Fruit fly (Drosophila melanogaster): ENCODE data around the gene indra.

The indra gene

DNA sequence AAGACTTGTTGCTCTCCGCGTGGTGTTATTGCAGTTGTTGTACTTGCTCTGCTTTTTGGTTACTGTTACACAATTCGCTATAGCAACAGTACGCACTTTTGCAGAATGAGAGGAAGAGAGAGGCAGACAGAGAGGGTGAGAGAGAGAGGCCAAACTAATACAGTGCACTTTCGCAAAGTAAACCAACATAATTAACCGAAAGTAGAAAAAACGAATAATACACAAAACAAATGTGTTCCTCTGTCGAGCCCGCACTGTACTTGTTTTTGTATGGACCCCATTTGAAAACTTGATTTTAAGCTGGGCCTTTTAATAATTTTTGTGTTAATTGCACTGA lies 6.8 kb downstream of the indra start (continued):
- TF ChIP-seq lov (optimal IDR thresholded peaks at IDR 0.05) = no peak
- TF ChIP-seq lov (GFP tag; IDR thresholded peaks at IDR 0.05) = 0 out of 3 replicates have a peak, but pooled peaks have one; percentile 27
- peak; percentile 66; the same call in 1 of the 4 replicates for TF ChIP-seq chinmo (GFP tag; IDR thresholded peaks at IDR 0.05; ENCODE audit: partially characterized antibody)
- TF ChIP-seq Drgx (GFP tag; IDR thresholded peaks at IDR 0.05) = peak; percentile 90
- peak; percentile 40 for TF ChIP-seq Meics (GFP tag; optimal IDR thresholded peaks at IDR 0.05)
- no peak for TF ChIP-seq gcm (GFP tag; optimal IDR thresholded peaks at IDR 0.05)
- no peak for TF ChIP-seq jigr1 (GFP tag; IDR thresholded peaks at IDR 0.05)
- TF ChIP-seq sug (tag; optimal IDR thresholded peaks at IDR 0.05) = no peak
- no peak for TF ChIP-seq Hmx (GFP tag; optimal IDR thresholded peaks at IDR 0.05)
- TF ChIP-seq Dll (GFP tag; IDR thresholded peaks at IDR 0.05; ENCODE audit: partially characterized antibody) = no peak
- no peak for TF ChIP-seq luna (GFP tag; optimal IDR thresholded peaks at IDR 0.05)
- no peak for TF ChIP-seq ems (GFP tag; optimal IDR thresholded peaks at IDR 0.05)
- peak; percentile 32 for TF ChIP-seq shn (GFP tag; optimal IDR thresholded peaks at IDR 0.05)
- peak; percentile 51; the same call in 1 of the 3 replicates for TF ChIP-seq CG11456 (GFP tag; IDR thresholded peaks at IDR 0.05)
- no peak for TF ChIP-seq TFAM (GFP tag; optimal IDR thresholded peaks at IDR 0.05)
- TF ChIP-seq CG8089 (GFP tag; optimal IDR thresholded peaks at IDR 0.05) = no peak
- TF ChIP-seq CG15269 (tag; optimal IDR thresholded peaks at IDR 0.05) = peak; percentile 56
- peak; percentile 51; the same call in 1 of the 3 replicates for TF ChIP-seq ken (GFP tag; IDR thresholded peaks at IDR 0.05)
- TF ChIP-seq CG4404 (GFP tag; IDR thresholded peaks at IDR 0.05) = 0 out of 2 replicates have a peak, but pooled peaks have one; percentile 39
- peak; percentile 37; the same call in 1 of the 3 replicates for TF ChIP-seq so (GFP tag; IDR thresholded peaks at IDR 0.05)
- peak; percentile 62 for TF ChIP-seq ind (GFP tag; optimal IDR thresholded peaks at IDR 0.05)
- TF ChIP-seq bab2 (GFP tag; optimal IDR thresholded peaks at IDR 0.05) = peak; percentile 40
- peak; percentile 67 for TF ChIP-seq lmd (GFP tag; IDR thresholded peaks at IDR 0.05)
- TF ChIP-seq CG17385 (GFP tag; optimal IDR thresholded peaks at IDR 0.05) = peak; percentile 29
- peak in 1 of 2 experiments; percentile 36 for TF ChIP-seq Hr51 (GFP tag; optimal IDR thresholded peaks at IDR 0.05)
- TF ChIP-seq Trl (optimal IDR thresholded peaks at IDR 0.05) = peak; percentile 75 to 91
- TF ChIP-seq Trl (GFP tag; optimal IDR thresholded peaks at IDR 0.05) = peak; percentile 57
- TF ChIP-seq tgo (GFP tag; IDR thresholded peaks at IDR 0.05) = peak; percentile 52; the same call in 2 of the 3 replicates
- TF ChIP-seq Asciz (GFP tag; optimal IDR thresholded peaks at IDR 0.05) = no peak
- peak; percentile 63; the same call in 1 of the 3 replicates for TF ChIP-seq dysf (GFP tag; IDR thresholded peaks at IDR 0.05)
- peak; percentile 40 for TF ChIP-seq CG15514 (GFP tag; optimal IDR thresholded peaks at IDR 0.05)
- TF ChIP-seq sens-2 (GFP tag; IDR thresholded peaks at IDR 0.05) = no peak
- TF ChIP-seq CG31365 (tag; optimal IDR thresholded peaks at IDR 0.05) = peak; percentile 7
- TF ChIP-seq Mrtf (GFP tag; IDR thresholded peaks at IDR 0.05) = peak; percentile 72; the same call in 2 of the 3 replicates
- peak; percentile 19 for TF ChIP-seq CG3281 (GFP tag; optimal IDR thresholded peaks at IDR 0.05)
- TF ChIP-seq Fer3 (tag; optimal IDR thresholded peaks at IDR 0.05) = peak; percentile 39
- TF ChIP-seq Dbx (GFP tag; IDR thresholded peaks at IDR 0.05) = peak; percentile 72
- peak; percentile 29 for TF ChIP-seq CG30403 (GFP tag; optimal IDR thresholded peaks at IDR 0.05)
- TF ChIP-seq CG10565 (GFP tag; optimal IDR thresholded peaks at IDR 0.05) = no peak
- TF ChIP-seq CG10462 (GFP tag; optimal IDR thresholded peaks at IDR 0.05) = peak; percentile 6
- no peak for TF ChIP-seq CrebB (tag; optimal IDR thresholded peaks at IDR 0.05)
- TF ChIP-seq Sox102F (GFP tag; optimal IDR thresholded peaks at IDR 0.05) = peak; percentile 19
- TF ChIP-seq CG3065 (GFP tag; optimal IDR thresholded peaks at IDR 0.05) = no peak
- no peak for TF ChIP-seq hkb (optimal IDR thresholded peaks at IDR 0.05)
- TF ChIP-seq hkb (GFP tag; IDR thresholded peaks at IDR 0.05) = peak; percentile 73
- no peak for TF ChIP-seq pb (GFP tag; optimal IDR thresholded peaks at IDR 0.05)
- no peak for TF ChIP-seq CG1233 (GFP tag; optimal IDR thresholded peaks at IDR 0.05)
- no peak for TF ChIP-seq HmgD (GFP tag; optimal IDR thresholded peaks at IDR 0.05)
- TF ChIP-seq CG9727 (GFP tag; optimal IDR thresholded peaks at IDR 0.05) = peak; percentile 54
- peak; percentile 39 for TF ChIP-seq CG17359 (tag; optimal IDR thresholded peaks at IDR 0.05)
- no peak for TF ChIP-seq CG18476 (GFP tag; optimal IDR thresholded peaks at IDR 0.05)
- TF ChIP-seq CG2120 (GFP tag; optimal IDR thresholded peaks at IDR 0.05) = peak; percentile 70

Measured in whole organism, embryonic.